Worm (Caenorhabditis elegans) whole organism, midembryonic: ENCODE measurements around the gene cdc-25.4.

Experiments used
- T22C8.4 ChIP-seq: fragments of 200-800 bp; sonication (Bioruptor generic); IDR thresholded peaks from 2 replicates; pipeline ENCODE4 v1.3.6; 2022; ENCODE audit warnings: missing genetic modification characterization, missing compliant biosample characterization
- cog-1 ChIP-seq: sonication (generic microtip); optimal IDR thresholded peaks from 2 replicates; lab custom pipeline; 2016; ENCODE audit warnings: missing genetic modification characterization, missing compliant biosample characterization
- klf-2 ChIP-seq: fragments of 200-800 bp; sonication (Bioruptor generic); conservative IDR thresholded peaks from 2 replicates; pipeline ENCODE4 v1.3.6; 2022; ENCODE audit warnings: missing genetic modification reagents, missing genetic modification characterization, missing compliant biosample characterization
- ref-1 ChIP-seq: fragments of 200-800 bp; sonication (Bioruptor generic); conservative IDR thresholded peaks from 2 replicates; pipeline ENCODE4 v1.3.6; 2022; ENCODE audit warnings: missing genetic modification reagents, missing genetic modification characterization, missing compliant biosample characterization
- tab-1 ChIP-seq: fragments of 200-800 bp; sonication (Bioruptor generic); IDR thresholded peaks from 2 replicates; pipeline ENCODE4 v1.3.6; 2022; ENCODE audit warnings: missing genetic modification characterization, missing compliant biosample characterization

- no peak for TF ChIP-seq klf-2 (GFP tag; lab: Robert Waterston, UW)
- TF ChIP-seq ref-1: no peak
- no peak for TF ChIP-seq T22C8.4 (GFP tag; lab: Robert Waterston, UW)
- no peak for TF ChIP-seq cog-1 (tag; lab: Kevin White, UChicago)
- TF ChIP-seq tab-1 (GFP tag; lab: Robert Waterston, UW): no peak
Measured at ce11 chrII:10172436-10172973, 16.8 kb downstream of the cdc-25.4 start, which contains the start of gene wbp-11.
